Fruit fly (Drosophila melanogaster) whole organism, embryonic: ENCODE results near the gene drl.

ENCODE experiments used
- Aef1 ChIP-seq: fragments of 200-800 bp; sonication (Bioruptor generic); IDR thresholded peaks from 3 replicates; pipeline ENCODE4 v1.3.6; 2022; ENCODE audit warnings: missing biosample characterization, missing genetic modification characterization
- BtbVII ChIP-seq: fragments of 200-800 bp; sonication (Bioruptor generic); optimal IDR thresholded peaks from 3 replicates; lab custom pipeline; 2017; ENCODE audit warnings: missing biosample characterization, mild to moderate bottlenecking, missing genetic modification characterization
- Bteb2 ChIP-seq: fragments of 200-800 bp; sonication (Bioruptor generic); optimal IDR thresholded peaks from 2 replicates; lab custom pipeline; 2016; ENCODE audit warnings: missing biosample characterization, missing genetic modification characterization
- CG11696 ChIP-seq: fragments of 200-800 bp; sonication (Bioruptor generic); IDR thresholded peaks from 2 replicates; pipeline ENCODE4 v1.3.6; 2022; ENCODE audit warnings: missing biosample characterization, missing genetic modification characterization
- CG12104 ChIP-seq: fragments of 200-800 bp; sonication (Bioruptor generic); optimal IDR thresholded peaks from 3 replicates; lab custom pipeline; 2016; ENCODE audit warnings: missing biosample characterization, missing genetic modification characterization
- CG14050 ChIP-seq: fragments of 200-800 bp; sonication (Bioruptor generic); IDR thresholded peaks from 3 replicates; pipeline ENCODE4 v1.3.6; 2022; ENCODE audit warnings: missing biosample characterization, missing genetic modification characterization
- CG15011 ChIP-seq: fragments of 200-800 bp; sonication (Bioruptor generic); optimal IDR thresholded peaks from 3 replicates; lab custom pipeline; 2018; ENCODE audit warnings: missing biosample characterization, mild to moderate bottlenecking, missing genetic modification characterization
- CG15479 ChIP-seq: fragments of 200-800 bp; sonication (Bioruptor generic); optimal IDR thresholded peaks from 3 replicates; lab custom pipeline; 2019; ENCODE audit warnings: missing biosample characterization, mild to moderate bottlenecking, missing genetic modification characterization, moderate library complexity
- CG18011 ChIP-seq: fragments of 200-800 bp; sonication (Bioruptor generic); optimal IDR thresholded peaks from 2 replicates; lab custom pipeline; 2017; ENCODE audit warnings: missing biosample characterization, missing genetic modification characterization, mild to moderate bottlenecking, moderate library complexity, missing genotype
- CG18764 ChIP-seq: fragments of 200-800 bp; sonication (Bioruptor generic); optimal IDR thresholded peaks from 3 replicates; lab custom pipeline; 2016; ENCODE audit warnings: missing biosample characterization, missing genetic modification characterization
- CG2116 ChIP-seq: fragments of 200-800 bp; sonication (Bioruptor generic); optimal IDR thresholded peaks from 3 replicates; lab custom pipeline; 2018; ENCODE audit warnings: missing biosample characterization, mild to moderate bottlenecking, missing genetic modification characterization
- CG2889 ChIP-seq: fragments of 200-800 bp; sonication (Bioruptor generic); IDR thresholded peaks from 3 replicates; pipeline ENCODE4 v1.3.6; 2022; ENCODE audit warnings: missing biosample characterization, missing genetic modification characterization
- CG30431 ChIP-seq: fragments of 200-800 bp; sonication (Bioruptor generic); optimal IDR thresholded peaks from 2 replicates; lab custom pipeline; 2017; ENCODE audit warnings: missing biosample characterization, missing genetic modification characterization
- CG31365 ChIP-seq: fragments of 200-800 bp; sonication (Bioruptor generic); optimal IDR thresholded peaks from 2 replicates; lab custom pipeline; 2018; ENCODE audit warnings: missing biosample characterization, mild to moderate bottlenecking, missing genetic modification characterization
- CG32767 ChIP-seq: fragments of 200-800 bp; sonication (Bioruptor generic); IDR thresholded peaks from 2 replicates; pipeline ENCODE4 v1.3.6; 2022; ENCODE audit warnings: missing biosample characterization, missing genetic modification characterization
- CG4282 ChIP-seq: fragments of 200-800 bp; sonication (Bioruptor generic); optimal IDR thresholded peaks from 2 replicates; lab custom pipeline; 2016; ENCODE audit warnings: missing biosample characterization, missing genetic modification characterization
- CG6683 ChIP-seq: fragments of 200-800 bp; sonication (Bioruptor generic); optimal IDR thresholded peaks from 2 replicates; lab custom pipeline; 2017; ENCODE audit warnings: missing biosample characterization, mild to moderate bottlenecking, missing genetic modification characterization, missing genetic modification reagents
- CG8089 ChIP-seq: fragments of 200-800 bp; sonication (Bioruptor generic); optimal IDR thresholded peaks from 3 replicates; lab custom pipeline; 2016; ENCODE audit warnings: missing biosample characterization, missing genetic modification characterization
- CG8388 ChIP-seq: fragments of 200-800 bp; sonication (Bioruptor generic); optimal IDR thresholded peaks from 2 replicates; lab custom pipeline; 2019; ENCODE audit warnings: missing biosample characterization, mild to moderate bottlenecking, missing genetic modification characterization, moderate library complexity
- CG9215 ChIP-seq: fragments of 200-800 bp; sonication (Bioruptor generic); IDR thresholded peaks from 2 replicates; pipeline ENCODE4 v1.3.6; 2022; ENCODE audit warnings: missing biosample characterization, missing genetic modification characterization
- CG9932 ChIP-seq: fragments of 200-800 bp; sonication (Bioruptor generic); IDR thresholded peaks from 2 replicates; pipeline ENCODE4 v1.3.6; 2022; ENCODE audit warnings: missing biosample characterization, missing genetic modification characterization
- Dek ChIP-seq: fragments of 200-800 bp; sonication (Bioruptor generic); optimal IDR thresholded peaks from 3 replicates; lab custom pipeline; 2019; ENCODE audit warnings: missing biosample characterization, mild to moderate bottlenecking, missing genetic modification characterization, moderate library complexity
- Drgx ChIP-seq: fragments of 200-800 bp; sonication (Bioruptor generic); IDR thresholded peaks from 2 replicates; pipeline ENCODE4 v1.3.6; 2022; ENCODE audit warnings: missing biosample characterization, missing genetic modification characterization
- E2f2 ChIP-seq: fragments of 200-800 bp; sonication (Bioruptor generic); IDR thresholded peaks from 2 replicates; pipeline ENCODE4 v1.3.6; 2022; ENCODE audit warnings: missing biosample characterization, missing genetic modification characterization
- GATAe ChIP-seq: fragments of 200-800 bp; sonication (Bioruptor generic); conservative IDR thresholded peaks from 2 replicates; pipeline ENCODE4 v1.3.6; 2022; ENCODE audit warnings: missing biosample characterization, missing genetic modification characterization
- Hr39 ChIP-seq: fragments of >200 bp; optimal IDR thresholded peaks from 2 replicates; lab custom pipeline; 2017
- Jarid2 ChIP-seq: fragments of 200-800 bp; sonication (Bioruptor generic); optimal IDR thresholded peaks from 3 replicates; lab custom pipeline; 2017; ENCODE audit warnings: mild to moderate bottlenecking, missing biosample characterization, missing genetic modification reagents, missing genetic modification characterization
- Lim3 ChIP-seq: fragments of 200-800 bp; sonication (Bioruptor generic); IDR thresholded peaks from 2 replicates; pipeline ENCODE4 v1.3.6; 2022; ENCODE audit warnings: missing biosample characterization, missing genetic modification characterization
- NFAT ChIP-seq: fragments of 200-800 bp; sonication (Bioruptor generic); IDR thresholded peaks from 2 replicates; pipeline ENCODE4 v1.3.6; 2022; ENCODE audit warnings: missing biosample characterization, missing genetic modification characterization
- NK7.1 ChIP-seq: fragments of 200-800 bp; sonication (Bioruptor generic); optimal IDR thresholded peaks from 3 replicates; lab custom pipeline; 2016; ENCODE audit warnings: missing biosample characterization, missing genetic modification characterization
- Rfx ChIP-seq: fragments of 200-800 bp; sonication (Bioruptor generic); IDR thresholded peaks from 2 replicates; pipeline ENCODE4 v1.3.6; 2022; ENCODE audit warnings: missing biosample characterization, missing genetic modification characterization
- Side ChIP-seq: fragments of 200-800 bp; sonication (Bioruptor generic); optimal IDR thresholded peaks from 2 replicates; lab custom pipeline; 2016; ENCODE audit warnings: missing biosample characterization, missing genetic modification characterization
- Six4 ChIP-seq: fragments of 200-800 bp; sonication (Bioruptor generic); optimal IDR thresholded peaks from 2 replicates; lab custom pipeline; 2016; ENCODE audit warnings: missing biosample characterization, missing genetic modification characterization
- Spps ChIP-seq: fragments of 200-800 bp; sonication (Bioruptor generic); optimal IDR thresholded peaks from 2 replicates; lab custom pipeline; 2018; ENCODE audit warnings: missing biosample characterization, mild to moderate bottlenecking, missing genetic modification characterization
- Trl ChIP-seq, 3 experiments: fragments of >200 bp in 2 of 3; fragments of 200-800 bp in 1 of 3; sonication (Bioruptor generic) in 1 of 3; optimal IDR thresholded peaks; 2 replicates in 1 of 3; 3 replicates in 2 of 3; lab custom pipeline; 2016 to 2017; ENCODE audit warnings: missing biosample characterization in 1 of 3, missing genetic modification characterization in 1 of 3
- Usf ChIP-seq: fragments of 200-800 bp; sonication (Bioruptor generic); optimal IDR thresholded peaks from 2 replicates; lab custom pipeline; 2017; ENCODE audit warnings: missing genotype, missing biosample characterization, missing genetic modification characterization
- abd-A ChIP-seq: fragments of 200-800 bp; sonication (Bioruptor generic); optimal IDR thresholded peaks from 3 replicates; lab custom pipeline; 2019; ENCODE audit warnings: missing biosample characterization, mild to moderate bottlenecking, missing genetic modification characterization, moderate library complexity
- ac ChIP-seq: fragments of 200-800 bp; sonication (Bioruptor generic); optimal IDR thresholded peaks from 3 replicates; lab custom pipeline; 2017; ENCODE audit warnings: missing biosample characterization, mild to moderate bottlenecking, missing genetic modification characterization
- al ChIP-seq: fragments of 200-800 bp; sonication (Bioruptor generic); IDR thresholded peaks from 2 replicates; pipeline ENCODE4 v1.3.6; 2022; ENCODE audit warnings: missing biosample characterization, missing genetic modification characterization
- az2 ChIP-seq: fragments of 200-800 bp; sonication (Bioruptor generic); optimal IDR thresholded peaks from 3 replicates; lab custom pipeline; 2016; ENCODE audit warnings: missing biosample characterization, missing genetic modification characterization
- bcd ChIP-seq: fragments of 200-800 bp; sonication (Bioruptor generic); optimal IDR thresholded peaks from 2 replicates; lab custom pipeline; 2017; ENCODE audit warnings: missing biosample characterization, mild to moderate bottlenecking, missing genetic modification characterization
- bowl ChIP-seq: fragments of 200-800 bp; sonication (Bioruptor generic); IDR thresholded peaks from 2 replicates; pipeline ENCODE4 v1.3.6; 2022; ENCODE audit warnings: missing biosample characterization, missing genetic modification characterization
- cad ChIP-seq: fragments of >200 bp; optimal IDR thresholded peaks from 2 replicates; lab custom pipeline; 2017; ENCODE audit warnings: missing biosample characterization, missing genetic modification characterization
- exex ChIP-seq: fragments of 200-800 bp; sonication (Bioruptor generic); optimal IDR thresholded peaks from 4 replicates; lab custom pipeline; 2018; ENCODE audit warnings: missing biosample characterization, mild to moderate bottlenecking, missing genetic modification characterization, moderate library complexity
- fd96Cb ChIP-seq: fragments of 200-800 bp; sonication (Bioruptor generic); optimal IDR thresholded peaks from 2 replicates; lab custom pipeline; 2018; ENCODE audit warnings: missing biosample characterization, mild to moderate bottlenecking, missing genetic modification characterization, moderate library complexity
- kni ChIP-seq: fragments of 200-800 bp; sonication (Bioruptor generic); optimal IDR thresholded peaks from 3 replicates; lab custom pipeline; 2017; ENCODE audit warnings: mild to moderate bottlenecking, missing biosample characterization, missing genetic modification reagents, missing genetic modification characterization
- lbe ChIP-seq: fragments of 200-800 bp; sonication (Bioruptor generic); optimal IDR thresholded peaks from 2 replicates; lab custom pipeline; 2016; ENCODE audit warnings: missing biosample characterization, mild to moderate bottlenecking, missing genetic modification characterization
- pros ChIP-seq: fragments of 200-800 bp; sonication (Bioruptor generic); optimal IDR thresholded peaks from 3 replicates; lab custom pipeline; 2019; ENCODE audit warnings: missing biosample characterization, mild to moderate bottlenecking, missing genetic modification characterization, moderate library complexity
- sens-2 ChIP-seq: fragments of 200-800 bp; sonication (Bioruptor generic); IDR thresholded peaks from 2 replicates; pipeline ENCODE4 v1.3.6; 2022; ENCODE audit warnings: missing biosample characterization, missing genetic modification characterization
- sim ChIP-seq: fragments of 200-800 bp; sonication (Bioruptor generic); IDR thresholded peaks from 2 replicates; pipeline ENCODE4 v1.3.6; 2022; ENCODE audit warnings: missing biosample characterization, missing genetic modification characterization
- slou ChIP-seq: fragments of 200-800 bp; sonication (Bioruptor generic); optimal IDR thresholded peaks from 3 replicates; lab custom pipeline; 2016; ENCODE audit warnings: missing biosample characterization, missing genetic modification characterization
- tap ChIP-seq: fragments of 200-800 bp; optimal IDR thresholded peaks from 3 replicates; lab custom pipeline; 2019; ENCODE audit warnings: missing biosample characterization, mild to moderate bottlenecking, missing genetic modification characterization, moderate library complexity
- tio ChIP-seq: fragments of 200-800 bp; sonication (Bioruptor generic); optimal IDR thresholded peaks from 2 replicates; lab custom pipeline; 2017; ENCODE audit warnings: missing biosample characterization, missing genetic modification characterization, inconsistent platforms

The drl gene

dm6 chr2L:19200211-19200610 lies 10.1 kb downstream of the drl start (continued):
- TF ChIP-seq pros (GFP tag; lab: Kevin White, UChicago) (no peak), CG18011 (GFP tag; lab: Kevin White, UChicago) (no peak), Dek (tag; lab: Kevin White, UChicago) (no peak), sim (GFP tag; lab: Robert Waterston, UW) (no peak), Lim3 (no peak), bowl (GFP tag; lab: Robert Waterston, UW) (no peak), tap (tag; lab: Kevin White, UChicago) (no peak), ac (GFP tag; lab: Kevin White, UChicago) (no peak), BtbVII (no peak), CG18764 (GFP tag; lab: Kevin White, UChicago) (no peak), Jarid2 (no peak), GATAe (no peak), NK7.1 (GFP tag; lab: Kevin White, UChicago) (no peak), CG31365 (tag; lab: Kevin White, UChicago) (no peak), slou (GFP tag; lab: Kevin White, UChicago) (no peak), CG8089 (no peak), Bteb2 (GFP tag; lab: Kevin White, UChicago) (no peak), E2f2 (no peak), abd-A (tag; lab: Kevin White, UChicago) (no peak), lbe (GFP tag; lab: Kevin White, UChicago) (no peak), Hr39 (lab: Kevin White, UChicago) (no peak), sens-2 (GFP tag; lab: Robert Waterston, UW) (no peak), CG14050 (no peak), Trl (optimal IDR thresholded peaks at IDR 0.05; lab: Kevin White, UChicago) (no peak), Trl (GFP tag; optimal IDR thresholded peaks at IDR 0.05; lab: Kevin White, UChicago) (no peak), CG11696 (no peak), Usf (GFP tag; lab: Kevin White, UChicago) (no peak), CG12104 (GFP tag; lab: Kevin White, UChicago) (no peak), Side (no peak), Rfx (GFP tag; lab: Robert Waterston, UW) (no peak), exex (tag; lab: Kevin White, UChicago) (no peak), NFAT (no peak), Six4 (GFP tag; lab: Kevin White, UChicago) (no peak), Drgx (GFP tag; lab: Robert Waterston, UW) (no peak), al (GFP tag; lab: Robert Waterston, UW) (no peak), CG32767 (GFP tag; lab: Robert Waterston, UW) (no peak), fd96Cb (no peak), CG15479 (GFP tag; lab: Kevin White, UChicago) (no peak), CG9932 (GFP tag; lab: Robert Waterston, UW) (no peak), kni (GFP tag; lab: Kevin White, UChicago) (no peak), Aef1 (GFP tag; lab: Robert Waterston, UW) (no peak), CG2116 (no peak), CG4282 (no peak), CG9215 (GFP tag; lab: Robert Waterston, UW) (no peak), bcd (GFP tag; lab: Kevin White, UChicago) (no peak), CG30431 (no peak), CG2889 (no peak), Spps (no peak), CG15011 (GFP tag; lab: Kevin White, UChicago) (no peak), cad (no peak), CG6683 (GFP tag; lab: Kevin White, UChicago) (no peak), az2 (GFP tag; lab: Kevin White, UChicago) (peak; percentile 2), CG8388 (no peak), tio (GFP tag; lab: Kevin White, UChicago) (no peak)
